Worm (Caenorhabditis elegans) whole organism, mixed stage, embryonic: Measurements from ENCODE around the gene srg-65.

Experiments used
- M03D4.4 ChIP-seq: sonication (generic microtip); optimal IDR thresholded peaks from 2 replicates; lab custom pipeline; 2017; ENCODE audit warnings: mild to moderate bottlenecking, missing genetic modification characterization, missing compliant biosample characterization
- bed-3 ChIP-seq: fragments of 200-800 bp; sonication (Bioruptor generic); optimal IDR thresholded peaks from 3 replicates; lab custom pipeline; 2018; ENCODE audit warnings: mild to moderate bottlenecking, missing genetic modification characterization, moderate library complexity, missing compliant biosample characterization
- blmp-1 ChIP-seq: fragments of 150-350 bp; optimal IDR thresholded peaks from 2 replicates; lab custom pipeline; 2014; ENCODE audit warnings: missing biosample characterization, missing genetic modification characterization
- ceh-39 ChIP-seq: fragments of 150-350 bp; optimal IDR thresholded peaks from 2 replicates; lab custom pipeline; 2014; ENCODE audit warnings: missing biosample characterization, missing genetic modification characterization
- ceh-43 ChIP-seq: fragments of 200-800 bp; sonication (Bioruptor generic); optimal IDR thresholded peaks from 2 replicates; lab custom pipeline; 2018; ENCODE audit warnings: mild to moderate bottlenecking, missing genetic modification characterization, moderate library complexity, missing compliant biosample characterization
- ceh-83 ChIP-seq: fragments of 200-800 bp; sonication (Bioruptor generic); optimal IDR thresholded peaks from 2 replicates; lab custom pipeline; 2018; ENCODE audit warnings: mild to moderate bottlenecking, missing genetic modification characterization, missing compliant biosample characterization
- ces-1 ChIP-seq: fragments of 150-350 bp; optimal IDR thresholded peaks from 2 replicates; lab custom pipeline; 2014; ENCODE audit warnings: missing biosample characterization, missing genetic modification reagents, missing genetic modification characterization
- cnd-1 ChIP-seq: fragments of 200-800 bp; sonication (Bioruptor generic); optimal IDR thresholded peaks from 2 replicates; lab custom pipeline; 2018; ENCODE audit warnings: mild to moderate bottlenecking, missing genetic modification characterization, missing compliant biosample characterization
- drap-1 ChIP-seq: fragments of 200-800 bp; sonication (Bioruptor generic); optimal IDR thresholded peaks from 3 replicates; lab custom pipeline; 2018; ENCODE audit warnings: mild to moderate bottlenecking, missing genetic modification characterization, missing compliant biosample characterization
- elt-1 ChIP-seq: sonication (generic microtip); optimal IDR thresholded peaks from 2 replicates; lab custom pipeline; 2017; ENCODE audit warnings: missing genetic modification characterization, mild to moderate bottlenecking, missing compliant biosample characterization, antibody characterized with exemption, moderate library complexity, borderline replicate concordance; ENCODE audit not compliant: insufficient read depth
- elt-3 ChIP-seq: fragments of 150-350 bp; optimal IDR thresholded peaks from 2 replicates; lab custom pipeline; 2014; ENCODE audit warnings: missing biosample characterization, missing genetic modification characterization
- flh-1 ChIP-seq: fragments of 200-800 bp; sonication (Bioruptor generic); optimal IDR thresholded peaks from 2 replicates; lab custom pipeline; 2018; ENCODE audit warnings: mild to moderate bottlenecking, missing genetic modification characterization, moderate library complexity, missing compliant biosample characterization
- ham-2 ChIP-seq: fragments of 200-800 bp; sonication (Bioruptor generic); optimal IDR thresholded peaks from 2 replicates; lab custom pipeline; 2018; ENCODE audit warnings: mild to moderate bottlenecking, missing genetic modification characterization, missing compliant biosample characterization
- hlh-1 ChIP-seq: fragments of 150-350 bp; optimal IDR thresholded peaks from 2 replicates; lab custom pipeline; 2014; ENCODE audit warnings: missing biosample characterization, missing genetic modification reagents, missing genetic modification characterization
- lin-13 ChIP-seq: fragments of 150-350 bp; optimal IDR thresholded peaks from 2 replicates; lab custom pipeline; 2014; ENCODE audit warnings: missing biosample characterization, missing genetic modification characterization
- lin-32 ChIP-seq: fragments of 200-800 bp; sonication (Bioruptor generic); optimal IDR thresholded peaks from 2 replicates; lab custom pipeline; 2018; ENCODE audit warnings: mild to moderate bottlenecking, missing genetic modification characterization, missing compliant biosample characterization
- lsy-2 ChIP-seq: fragments of 150-350 bp; optimal IDR thresholded peaks from 2 replicates; lab custom pipeline; 2014; ENCODE audit warnings: missing biosample characterization, missing genetic modification characterization
- mab-5 ChIP-seq: fragments of 150-350 bp; optimal IDR thresholded peaks from 2 replicates; lab custom pipeline; 2014; ENCODE audit warnings: missing biosample characterization, missing genetic modification characterization
- mep-1 ChIP-seq: fragments of 150-350 bp; optimal IDR thresholded peaks from 2 replicates; lab custom pipeline; 2017; ENCODE audit warnings: missing biosample characterization, missing genetic modification reagents, missing genetic modification characterization, inconsistent platforms
- mls-2 ChIP-seq: sonication (generic microtip); optimal IDR thresholded peaks from 2 replicates; lab custom pipeline; 2016; ENCODE audit warnings: mild to moderate bottlenecking, missing genetic modification characterization, moderate library complexity, missing compliant biosample characterization
- nhr-12 ChIP-seq: fragments of 150-350 bp; optimal IDR thresholded peaks from 2 replicates; lab custom pipeline; 2014; ENCODE audit warnings: missing biosample characterization, missing genetic modification characterization
- nhr-2 ChIP-seq: fragments of 150-350 bp; optimal IDR thresholded peaks from 2 replicates; lab custom pipeline; 2014; ENCODE audit warnings: missing biosample characterization, missing genetic modification characterization
- nhr-237 ChIP-seq: fragments of 150-350 bp; optimal IDR thresholded peaks from 2 replicates; lab custom pipeline; 2014; ENCODE audit warnings: missing biosample characterization, missing genetic modification characterization
- nhr-28 ChIP-seq: fragments of 150-350 bp; optimal IDR thresholded peaks from 2 replicates; lab custom pipeline; 2014; ENCODE audit warnings: missing biosample characterization, missing genetic modification characterization
- nhr-76 ChIP-seq: sonication (generic microtip); optimal IDR thresholded peaks from 2 replicates; lab custom pipeline; 2017; ENCODE audit warnings: missing biosample characterization, missing genetic modification characterization
- pha-4 ChIP-seq: fragments of 150-350 bp; optimal IDR thresholded peaks from 2 replicates; lab custom pipeline; 2018; ENCODE audit warnings: missing biosample characterization, missing genetic modification reagents, missing genetic modification characterization
- sem-2 ChIP-seq: fragments of 200-800 bp; sonication (Bioruptor generic); optimal IDR thresholded peaks from 2 replicates; lab custom pipeline; 2018; ENCODE audit warnings: mild to moderate bottlenecking, missing genetic modification characterization, missing compliant biosample characterization
- snpc-4 ChIP-seq: fragments of 150-350 bp; optimal IDR thresholded peaks from 2 replicates; lab custom pipeline; 2014; ENCODE audit warnings: missing biosample characterization, missing genetic modification characterization
- tbx-8 ChIP-seq: fragments of 200-800 bp; sonication (Bioruptor generic); optimal IDR thresholded peaks from 2 replicates; lab custom pipeline; 2018; ENCODE audit warnings: mild to moderate bottlenecking, missing genetic modification characterization, moderate library complexity, missing compliant biosample characterization
- unc-120 ChIP-seq: sonication (generic microtip); optimal IDR thresholded peaks from 2 replicates; lab custom pipeline; 2017; ENCODE audit warnings: missing genetic modification characterization, missing compliant biosample characterization; ENCODE audit not compliant: poor library complexity, severe bottlenecking
- zip-8 ChIP-seq: fragments of 150-350 bp; optimal IDR thresholded peaks from 2 replicates; lab custom pipeline; 2014; ENCODE audit warnings: missing biosample characterization, missing genetic modification characterization
- ztf-11 ChIP-seq: fragments of 150-350 bp; optimal IDR thresholded peaks from 2 replicates; lab custom pipeline; 2014; ENCODE audit warnings: missing biosample characterization, missing genetic modification characterization

Gene srg-65

DNA sequence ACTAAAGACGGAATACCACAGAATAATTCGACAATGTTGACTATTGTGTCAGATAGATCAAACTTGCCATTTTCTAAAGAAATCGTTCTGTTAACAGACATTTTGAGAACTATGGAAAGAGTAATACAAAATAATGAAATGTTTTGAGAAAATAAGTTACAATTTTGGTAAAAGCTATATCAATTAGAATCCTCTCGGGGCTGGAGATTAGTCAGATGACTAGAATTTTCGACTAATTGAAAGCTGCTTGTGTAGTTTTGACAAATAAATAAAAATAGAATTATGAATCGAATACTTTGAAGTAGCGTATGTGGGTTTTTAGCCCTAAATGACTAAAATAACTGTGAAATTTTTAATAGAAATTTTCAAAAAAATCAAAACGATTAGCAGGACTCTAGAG lies at the start of gene srg-65:
Gene srg-65 (minus strand): TSS at position 101 of the 400 bp plus-strand sequence.
- no peak for TF ChIP-seq elt-3 (tag; lab: Kevin White, UChicago)
- no peak for TF ChIP-seq unc-120 (tag; lab: Kevin White, UChicago)
- TF ChIP-seq M03D4.4, result no peak
- no peak for TF ChIP-seq tbx-8 (GFP tag; lab: Kevin White, UChicago)
- TF ChIP-seq mls-2, result no peak
- no peak for TF ChIP-seq nhr-28
- TF ChIP-seq nhr-76 (tag; lab: Kevin White, UChicago), result no peak
- TF ChIP-seq ztf-11 (tag; lab: Kevin White, UChicago), result no peak
- no peak for TF ChIP-seq nhr-2
- TF ChIP-seq mep-1 (tag; lab: Kevin White, UChicago), result no peak
- no peak for TF ChIP-seq snpc-4
- no peak for TF ChIP-seq ceh-83
- TF ChIP-seq bed-3 (GFP tag; lab: Kevin White, UChicago), result no peak
- no peak for TF ChIP-seq blmp-1 (tag; lab: Kevin White, UChicago)
- no peak for TF ChIP-seq flh-1 (GFP tag; lab: Kevin White, UChicago)
- no peak for TF ChIP-seq sem-2 (GFP tag; lab: Kevin White, UChicago)
- TF ChIP-seq elt-1 (tag; lab: Kevin White, UChicago), result no peak
- no peak for TF ChIP-seq drap-1 (GFP tag; lab: Kevin White, UChicago)
- no peak for TF ChIP-seq nhr-12 (tag; lab: Kevin White, UChicago)
- no peak for TF ChIP-seq pha-4

DNA sequence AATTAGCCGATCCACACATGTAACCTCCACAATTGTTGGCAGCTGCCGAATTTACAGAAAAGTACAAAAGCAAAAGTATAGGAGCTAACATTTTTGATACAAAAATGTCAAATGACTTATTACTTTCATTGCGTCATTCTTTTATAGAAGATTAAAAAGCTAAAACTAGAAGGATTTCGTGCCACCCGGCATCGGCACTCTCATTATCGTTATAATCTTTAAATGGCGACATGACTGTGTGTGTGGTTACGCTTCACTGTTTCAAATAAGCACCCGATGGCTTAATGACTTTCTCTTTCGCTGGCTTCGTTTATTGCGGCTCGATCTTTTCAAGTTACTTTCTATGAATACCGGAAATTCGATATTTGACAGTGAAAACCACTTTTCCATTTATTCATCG lies 49.0 kb upstream of the srg-65 start, which contains the start of gene grl-1:
Gene grl-1 (minus strand): TSS at position 101 of the 400 bp plus-strand sequence.
- TF ChIP-seq ham-2 (GFP tag; lab: Kevin White, UChicago), result no peak
- TF ChIP-seq ztf-11 (tag; lab: Kevin White, UChicago), result no peak
- TF ChIP-seq zip-8 (tag; lab: Kevin White, UChicago), result peak; percentile 6

DNA sequence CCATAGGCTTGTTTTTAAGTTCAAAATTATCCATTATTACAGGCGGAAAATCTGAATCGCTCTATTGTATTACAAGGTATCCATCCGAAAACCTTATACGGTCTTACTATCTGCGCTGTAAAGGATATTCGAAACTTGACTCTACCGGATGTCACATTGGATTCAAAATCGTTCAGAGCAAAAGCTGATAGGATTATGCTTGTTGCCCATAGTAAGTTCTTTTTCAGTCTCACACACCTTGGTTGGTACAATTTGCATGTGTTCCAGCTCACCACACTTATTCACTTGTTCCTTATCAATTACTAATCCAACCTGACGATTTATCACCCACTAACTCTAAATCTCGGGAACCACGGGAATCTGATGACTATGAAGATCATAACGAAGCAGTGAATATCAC lies 42.9 kb upstream of the srg-65 start:
- no peak for TF ChIP-seq blmp-1 (tag; lab: Kevin White, UChicago)
- TF ChIP-seq ceh-39 (tag; lab: Kevin White, UChicago), result no peak
- TF ChIP-seq nhr-12 (tag; lab: Kevin White, UChicago), result no peak
- TF ChIP-seq mep-1 (tag; lab: Kevin White, UChicago), result no peak
- TF ChIP-seq bed-3 (GFP tag; lab: Kevin White, UChicago), result no peak
- TF ChIP-seq lin-13 (tag; lab: Kevin White, UChicago), result no peak
- TF ChIP-seq ztf-11 (tag; lab: Kevin White, UChicago), result no peak
- TF ChIP-seq drap-1 (GFP tag; lab: Kevin White, UChicago), result no peak
- no peak for TF ChIP-seq ceh-83
- TF ChIP-seq M03D4.4, result no peak
- TF ChIP-seq ham-2 (GFP tag; lab: Kevin White, UChicago), result no peak
- no peak for TF ChIP-seq snpc-4
- no peak for TF ChIP-seq mls-2
- TF ChIP-seq ceh-43 (GFP tag; lab: Kevin White, UChicago), result no peak
- TF ChIP-seq hlh-1 (tag; lab: Kevin White, UChicago), result no peak
- TF ChIP-seq ces-1, result no peak
- no peak for TF ChIP-seq nhr-237 (tag; lab: Kevin White, UChicago)
- no peak for TF ChIP-seq mab-5 (tag; lab: Kevin White, UChicago)
- no peak for TF ChIP-seq cnd-1
- TF ChIP-seq lin-32 (GFP tag; lab: Kevin White, UChicago), result no peak

DNA sequence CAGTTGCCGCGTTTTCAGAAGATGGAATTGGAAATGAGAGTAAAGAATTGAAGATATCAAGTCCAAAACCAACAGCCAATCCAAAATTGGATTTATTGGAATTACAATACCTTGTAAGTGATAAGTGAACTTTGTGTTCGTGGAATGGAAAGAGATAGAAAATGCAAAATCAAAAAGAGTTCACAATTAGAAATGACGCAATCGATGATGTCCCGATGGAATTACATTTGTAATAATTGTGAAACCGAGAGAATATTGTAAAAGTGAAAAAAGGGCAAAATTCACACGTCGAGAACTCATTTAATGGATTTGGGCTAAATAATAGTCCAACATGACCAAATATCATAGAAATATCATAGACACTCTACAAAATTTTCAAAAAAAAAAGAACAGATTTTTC lies 40.4 kb upstream of the srg-65 start:
- TF ChIP-seq unc-120 (tag; lab: Kevin White, UChicago) (no peak), lsy-2 (tag; lab: Kevin White, UChicago) (no peak), nhr-76 (tag; lab: Kevin White, UChicago) (no peak), elt-1 (tag; lab: Kevin White, UChicago) (no peak), zip-8 (tag; lab: Kevin White, UChicago) (peak; percentile 57), lin-32 (GFP tag; lab: Kevin White, UChicago) (no peak)

DNA sequence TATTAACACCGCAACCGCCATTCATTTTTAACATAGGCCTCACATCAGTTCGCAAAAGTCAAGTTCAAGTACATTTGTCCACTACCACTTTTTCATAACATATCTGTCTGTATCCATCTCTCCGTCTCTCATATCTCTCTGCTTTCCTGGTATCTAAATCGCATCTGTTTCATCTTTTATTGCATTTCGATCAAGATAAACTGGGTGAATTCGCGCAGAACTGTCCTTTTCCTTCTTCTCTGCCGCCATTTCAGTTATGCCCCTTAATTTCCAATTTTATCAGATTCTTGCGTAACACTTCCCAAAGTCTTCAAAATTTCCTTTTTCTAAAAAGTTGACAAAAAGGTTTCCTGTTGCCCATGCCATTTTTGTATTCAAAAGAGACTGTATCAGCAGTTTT lies 38.5 kb upstream of the srg-65 start:
- TF ChIP-seq elt-1 (tag; lab: Kevin White, UChicago) (peak; percentile 87), M03D4.4 (no peak), ham-2 (GFP tag; lab: Kevin White, UChicago) (peak; percentile 0)
